Fruit fly (Drosophila melanogaster): ENCODE measurements around the gene GNBP3.

GNBP3 gene

dm6 chr3L:8925679-8926078 is 29.1 kb upstream of the GNBP3 start:
- TF ChIP-seq kay (GFP tag; ENCODE audit: borderline replicate concordance) (peak; percentile 12), cic (GFP tag; optimal IDR thresholded peaks at IDR 0.05) (no peak)

- TF ChIP-seq CG14711 (tag; optimal IDR thresholded peaks at IDR 0.05) = no peak
- TF ChIP-seq cic (GFP tag; optimal IDR thresholded peaks at IDR 0.05) = no peak
- TF ChIP-seq toe (GFP tag; optimal IDR thresholded peaks at IDR 0.05) = no peak
- TF ChIP-seq Hr96 (GFP tag; optimal IDR thresholded peaks at IDR 0.05) = no peak
- TF ChIP-seq CG33017 (tag; optimal IDR thresholded peaks at IDR 0.05) = no peak
- TF ChIP-seq kay (GFP tag; ENCODE audit: borderline replicate concordance) = no peak
- TF ChIP-seq CG7045 (GFP tag; optimal IDR thresholded peaks at IDR 0.05) = no peak
Measured at dm6 chr3L:8929527-8929926, 25.3 kb upstream of the GNBP3 start.

dm6 chr3L:8931916-8932315 is 22.9 kb upstream of the GNBP3 start:
- TF ChIP-seq CG33017 (tag; optimal IDR thresholded peaks at IDR 0.05) (no peak), bab1 (GFP tag; optimal IDR thresholded peaks at IDR 0.05) (peak; percentile 60), kay (GFP tag; ENCODE audit: borderline replicate concordance) (peak; percentile 86)

- no peak for TF ChIP-seq CG7101 (tag; optimal IDR thresholded peaks at IDR 0.05)
- TF ChIP-seq Clk (GFP tag; optimal IDR thresholded peaks at IDR 0.05) = no peak
- no peak for TF ChIP-seq cic (GFP tag; optimal IDR thresholded peaks at IDR 0.05)
Measured at dm6 chr3L:8939654-8940053, 15.2 kb upstream of the GNBP3 start.

- no peak for TF ChIP-seq cic (GFP tag; optimal IDR thresholded peaks at IDR 0.05)
- TF ChIP-seq ovo (GFP tag; optimal IDR thresholded peaks at IDR 0.05) = no peak
- TF ChIP-seq Crg-1 (GFP tag; optimal IDR thresholded peaks at IDR 0.05) = no peak
- TF ChIP-seq bab1 (GFP tag; optimal IDR thresholded peaks at IDR 0.05) = no peak
- TF ChIP-seq CG33017 (tag; optimal IDR thresholded peaks at IDR 0.05) = no peak
- TF ChIP-seq CG12768 (GFP tag; optimal IDR thresholded peaks at IDR 0.05) = no peak
- TF ChIP-seq CG1620 (GFP tag; optimal IDR thresholded peaks at IDR 0.05) = no peak
- TF ChIP-seq CG7045 (GFP tag; optimal IDR thresholded peaks at IDR 0.05) = no peak
- TF ChIP-seq Mnt (GFP tag; optimal IDR thresholded peaks at IDR 0.05) = no peak
- TF ChIP-seq CG11617 (GFP tag; optimal IDR thresholded peaks at IDR 0.05) = no peak
- TF ChIP-seq CG14711 (tag; optimal IDR thresholded peaks at IDR 0.05) = no peak
- TF ChIP-seq tj (GFP tag; optimal IDR thresholded peaks at IDR 0.05) = no peak
- no peak for TF ChIP-seq Clk (GFP tag; optimal IDR thresholded peaks at IDR 0.05)
- TF ChIP-seq pad (GFP tag; optimal IDR thresholded peaks at IDR 0.05) = no peak
- TF ChIP-seq cnc (optimal IDR thresholded peaks at IDR 0.05) = no peak
- no peak for TF ChIP-seq CG7101 (tag; optimal IDR thresholded peaks at IDR 0.05)
- TF ChIP-seq CG5204 (GFP tag; optimal IDR thresholded peaks at IDR 0.05) = no peak
- no peak for TF ChIP-seq toe (GFP tag; optimal IDR thresholded peaks at IDR 0.05)
Measured at dm6 chr3L:8947848-8948494, 6.8 kb upstream of the GNBP3 start.

dm6 chr3L:8949823-8950222 is 5.0 kb upstream of the GNBP3 start:
- TF ChIP-seq CG7101 (tag; optimal IDR thresholded peaks at IDR 0.05) = no peak
- TF ChIP-seq CG14711 (tag; optimal IDR thresholded peaks at IDR 0.05) = no peak
- no peak for TF ChIP-seq Clk (GFP tag; optimal IDR thresholded peaks at IDR 0.05)
- TF ChIP-seq Mnt (GFP tag; optimal IDR thresholded peaks at IDR 0.05) = no peak

dm6 chr3L:8950955-8951354 is 3.9 kb upstream of the GNBP3 start:
- TF ChIP-seq tj (GFP tag; optimal IDR thresholded peaks at IDR 0.05) (no peak), pad (GFP tag; optimal IDR thresholded peaks at IDR 0.05) (no peak), cnc (optimal IDR thresholded peaks at IDR 0.05) (no peak)

dm6 chr3L:8951507-8951906 is 3.3 kb upstream of the GNBP3 start:
- TF ChIP-seq Hr96 (GFP tag; optimal IDR thresholded peaks at IDR 0.05) (no peak), ovo (GFP tag; optimal IDR thresholded peaks at IDR 0.05) (no peak)

- TF ChIP-seq cic (GFP tag; optimal IDR thresholded peaks at IDR 0.05) (no peak), ovo (GFP tag; optimal IDR thresholded peaks at IDR 0.05) (no peak), Hr96 (GFP tag; optimal IDR thresholded peaks at IDR 0.05) (no peak), CG12768 (GFP tag; optimal IDR thresholded peaks at IDR 0.05) (no peak), CG33017 (tag; optimal IDR thresholded peaks at IDR 0.05) (no peak), cnc (optimal IDR thresholded peaks at IDR 0.05) (no peak), tj (GFP tag; optimal IDR thresholded peaks at IDR 0.05) (no peak), Crg-1 (GFP tag; optimal IDR thresholded peaks at IDR 0.05) (no peak), pad (GFP tag; optimal IDR thresholded peaks at IDR 0.05) (no peak), CG5204 (GFP tag; optimal IDR thresholded peaks at IDR 0.05) (no peak), Mnt (GFP tag; optimal IDR thresholded peaks at IDR 0.05) (no peak), bab1 (GFP tag; optimal IDR thresholded peaks at IDR 0.05) (no peak), CG7045 (GFP tag; optimal IDR thresholded peaks at IDR 0.05) (no peak), CG1620 (GFP tag; optimal IDR thresholded peaks at IDR 0.05) (no peak), CG14711 (tag; optimal IDR thresholded peaks at IDR 0.05) (no peak), Clk (GFP tag; optimal IDR thresholded peaks at IDR 0.05) (no peak)
Measured at dm6 chr3L:8952549-8953198, 2.1 kb upstream of the GNBP3 start.

Data from whole organism, adult.